Fruit fly (Drosophila melanogaster) S2 (cell line): ENCODE results near the gene CG12589.

Experiments used
- CG8478 ChIP-seq: fragments of >200 bp; optimal IDR thresholded peaks from 2 replicates; lab custom pipeline; 2018
- CTCF ChIP-seq, 2 experiments: fragments of >200 bp; optimal IDR thresholded peaks; 2 replicates each; lab custom pipeline; 2018

- TF ChIP-seq CG8478 (lab: Kevin White, UChicago) (no peak), CTCF (optimal IDR thresholded peaks at IDR 0.05; lab: Kevin White, UChicago) (no peak)
Measured at dm6 chr3R:5175944-5176343, 37.2 kb upstream of the CG12589 start.
